Fruit fly (Drosophila melanogaster) whole organism, wandering third instar larva: ENCODE measurements around the gene CG13005.

Source experiments
- CG32264 ChIP-seq: fragments of 200-800 bp; sonication (Bioruptor generic); optimal IDR thresholded peaks from 2 replicates; lab custom pipeline; 2016; ENCODE audit warnings: missing biosample characterization, missing genetic modification characterization
- Dfd ChIP-seq: fragments of >200 bp; optimal IDR thresholded peaks from 2 replicates; lab custom pipeline; 2017; ENCODE audit warnings: missing biosample characterization, missing genetic modification characterization
- Hnf4 ChIP-seq: fragments of 200-800 bp; sonication (Bioruptor generic); optimal IDR thresholded peaks from 2 replicates; lab custom pipeline; 2016; ENCODE audit warnings: missing biosample characterization, mild to moderate bottlenecking, missing genetic modification characterization
- Hr83 ChIP-seq: fragments of 200-300 bp; sonication (Bioruptor generic); optimal IDR thresholded peaks from 2 replicates; lab custom pipeline; 2016; ENCODE audit warnings: missing biosample characterization, mild to moderate bottlenecking, missing genetic modification characterization, moderate library complexity; ENCODE audit not compliant: poor library complexity, severe bottlenecking
- Sp1 ChIP-seq: fragments of 200-800 bp; sonication (Bioruptor generic); optimal IDR thresholded peaks from 3 replicates; lab custom pipeline; 2019; ENCODE audit warnings: missing biosample characterization, mild to moderate bottlenecking, missing genetic modification characterization, moderate library complexity
- foxo ChIP-seq, 2 experiments: fragments of 200-800 bp; sonication (Bioruptor generic); optimal IDR thresholded peaks; 2 replicates in 1 of 2; 3 replicates in 1 of 2; lab custom pipeline; 2016 to 2017; ENCODE audit warnings: missing biosample characterization in 2 of 2, missing genetic modification characterization in 2 of 2
- fru ChIP-seq: fragments of 200-800 bp; sonication (Bioruptor generic); optimal IDR thresholded peaks from 3 replicates; lab custom pipeline; 2016; ENCODE audit warnings: missing biosample characterization, mild to moderate bottlenecking, missing genetic modification characterization
- usp ChIP-seq: fragments of >200 bp; optimal IDR thresholded peaks from 2 replicates; lab custom pipeline; 2017; ENCODE audit warnings: missing biosample characterization, missing genetic modification characterization

DNA sequence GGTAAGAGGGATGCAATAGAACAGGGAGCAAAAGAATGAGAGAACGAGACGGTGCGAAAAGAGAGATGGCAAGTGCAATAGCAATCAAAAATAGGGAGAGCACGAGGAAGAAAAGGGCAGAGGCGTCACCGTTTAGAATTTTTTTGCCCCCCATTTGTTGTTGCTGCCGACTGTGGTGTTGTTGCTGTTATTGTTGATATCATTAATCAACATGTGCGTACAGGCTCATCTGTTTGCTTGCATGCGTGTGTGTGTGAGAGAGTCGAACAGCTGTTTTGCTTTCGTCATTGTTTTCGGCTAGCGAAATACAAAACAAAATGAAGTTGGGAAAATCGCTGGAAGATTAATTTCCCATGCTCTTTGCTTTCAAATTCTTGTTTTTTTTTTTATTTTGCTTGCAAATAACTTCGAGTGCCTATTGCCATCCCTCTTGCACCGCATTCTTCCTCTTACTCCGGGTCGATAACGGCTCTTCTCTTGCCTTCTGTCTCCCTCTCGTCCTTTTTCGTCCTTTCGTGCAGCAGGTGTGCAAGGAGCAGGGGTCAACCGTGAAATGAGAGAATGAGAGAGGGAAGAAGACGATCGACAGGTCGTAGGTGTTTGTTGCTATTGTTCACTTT is 10.2 kb upstream of the CG13005 start:
- TF ChIP-seq Dfd (no peak), foxo (GFP tag; optimal IDR thresholded peaks at IDR 0.05; lab: Kevin White, UChicago) (no peak), Hnf4 (GFP tag; lab: Kevin White, UChicago) (no peak), usp (GFP tag; lab: Kevin White, UChicago) (no peak), fru (GFP tag; lab: Kevin White, UChicago) (no peak), CG32264 (GFP tag; lab: Kevin White, UChicago) (no peak), Sp1 (GFP tag; lab: Kevin White, UChicago) (no peak), Hr83 (GFP tag; lab: Kevin White, UChicago) (no peak)
